Fruit fly (Drosophila melanogaster) whole organism: ENCODE data around the gene Or67d.

Experiments
- CG8478 ChIP-seq: fragments of >200 bp; optimal IDR thresholded peaks from 2 replicates; lab custom pipeline; 2018; ENCODE audit warnings: inconsistent platforms
- Dll ChIP-seq: fragments of >200 bp; optimal IDR thresholded peaks from 2 replicates; lab custom pipeline; 2017
- EcR ChIP-seq, 2 experiments: fragments of >200 bp; optimal IDR thresholded peaks; 2 replicates each; lab custom pipeline; 2017; ENCODE audit warnings: missing biosample characterization in 2 of 2, missing genetic modification characterization in 2 of 2, missing genetic modification reagents in 2 of 2
- pan ChIP-seq: fragments of >200 bp; optimal IDR thresholded peaks from 2 replicates; lab custom pipeline; 2017
- psq ChIP-seq: fragments of >200 bp; optimal IDR thresholded peaks from 2 replicates; lab custom pipeline; 2017
- usp ChIP-seq: fragments of >200 bp; optimal IDR thresholded peaks from 2 replicates; lab custom pipeline; 2017; ENCODE audit warnings: missing biosample characterization, missing genetic modification characterization, mixed read lengths

The Or67d gene

DNA sequence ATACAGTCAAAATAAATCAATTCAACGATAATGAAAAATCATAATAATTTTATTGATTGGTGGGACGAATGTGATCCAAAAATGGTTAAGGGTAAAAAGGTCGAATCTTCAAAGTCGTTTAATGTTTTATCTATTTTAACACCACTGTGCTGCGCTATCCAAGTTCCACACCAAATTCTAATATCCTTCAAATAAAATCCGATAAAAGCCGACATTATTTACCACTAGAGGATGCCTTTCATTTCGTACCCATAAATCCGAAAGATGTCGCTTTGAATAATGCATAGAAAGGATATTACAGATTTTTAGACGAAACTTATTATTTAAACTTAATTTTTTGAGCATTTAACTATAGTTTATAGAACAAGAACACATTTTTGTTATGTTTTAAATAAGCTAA is 47.8 kb downstream of the Or67d start:
- TF ChIP-seq Dll (no peak), usp (GFP tag; lab: Kevin White, UChicago) (no peak), EcR (GFP tag; optimal IDR thresholded peaks at IDR 0.05; lab: Kevin White, UChicago) (no peak), CG8478 (lab: Kevin White, UChicago) (no peak), pan (lab: Kevin White, UChicago) (no peak), psq (lab: Kevin White, UChicago) (no peak)

DNA sequence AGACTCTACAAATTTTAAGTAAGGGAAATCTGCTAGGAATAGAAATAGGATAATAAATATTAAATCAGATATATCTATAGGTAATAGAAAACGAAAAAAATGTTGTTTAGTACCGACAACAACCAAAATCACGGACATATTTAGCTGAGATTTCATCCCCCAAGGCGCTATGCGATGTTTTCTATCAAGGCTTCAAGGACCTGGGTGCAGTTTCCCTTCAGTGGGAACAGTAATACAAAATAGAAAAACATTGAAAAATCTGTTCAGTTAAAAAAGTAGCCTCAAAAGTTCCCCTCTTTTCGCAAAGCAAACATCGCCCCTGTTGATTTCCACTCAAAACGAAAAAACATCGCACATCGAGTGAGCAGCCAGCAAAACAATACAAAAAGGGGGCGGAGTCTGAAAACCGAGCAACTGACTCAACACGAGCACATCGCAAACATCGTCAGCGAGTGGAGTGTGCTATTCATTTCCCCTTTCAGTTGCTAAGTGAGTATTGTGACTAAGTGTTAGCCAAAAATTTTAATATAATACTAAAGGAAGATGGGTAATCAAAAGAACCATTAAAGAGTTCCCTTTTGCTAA is 48.8 kb downstream of the Or67d start:
- TF ChIP-seq CG8478 (lab: Kevin White, UChicago): no peak
- TF ChIP-seq pan (lab: Kevin White, UChicago): no peak
- no peak for TF ChIP-seq psq (lab: Kevin White, UChicago)
- no peak for TF ChIP-seq usp (GFP tag; lab: Kevin White, UChicago)
- no peak for TF ChIP-seq Dll
- TF ChIP-seq EcR (GFP tag; optimal IDR thresholded peaks at IDR 0.05; lab: Kevin White, UChicago): no peak
